Fruit fly (Drosophila melanogaster) whole organism, pupa: ENCODE results near the gene SPH93.

Source experiments
- CG10348 ChIP-seq: fragments of 200-800 bp; sonication (Bioruptor generic); IDR thresholded peaks from 2 replicates; pipeline ENCODE4 v1.3.6; 2022; ENCODE audit warnings: missing biosample characterization, missing genetic modification characterization
- CG13204 ChIP-seq: fragments of 200-800 bp; sonication (Bioruptor generic); optimal IDR thresholded peaks from 2 replicates; lab custom pipeline; 2018; ENCODE audit warnings: missing biosample characterization, mild to moderate bottlenecking, missing genetic modification characterization, moderate library complexity
- CG15710 ChIP-seq: fragments of 200-800 bp; sonication (Bioruptor generic); optimal IDR thresholded peaks from 2 replicates; lab custom pipeline; 2018; ENCODE audit warnings: missing biosample characterization, mild to moderate bottlenecking, missing genetic modification characterization, moderate library complexity
- CG9948 ChIP-seq: fragments of 200-800 bp; sonication (Bioruptor generic); optimal IDR thresholded peaks from 2 replicates; lab custom pipeline; 2018; ENCODE audit warnings: missing biosample characterization, mild to moderate bottlenecking, missing genetic modification characterization, moderate library complexity
- Pif1A ChIP-seq: fragments of 200-800 bp; sonication (Bioruptor generic); optimal IDR thresholded peaks from 3 replicates; lab custom pipeline; 2016; ENCODE audit warnings: missing biosample characterization, missing genetic modification characterization
- Pif1B ChIP-seq: fragments of 200-800 bp; sonication (Bioruptor generic); optimal IDR thresholded peaks from 3 replicates; lab custom pipeline; 2016; ENCODE audit warnings: missing biosample characterization, missing genetic modification characterization
- fd96Ca ChIP-seq: fragments of 200-800 bp; sonication (Bioruptor generic); IDR thresholded peaks from 3 replicates; pipeline ENCODE4 v1.3.6; 2022; ENCODE audit warnings: missing biosample characterization, missing genetic modification characterization
- gl ChIP-seq: fragments of 200-800 bp; sonication (Bioruptor generic); optimal IDR thresholded peaks from 2 replicates; lab custom pipeline; 2018; ENCODE audit warnings: missing biosample characterization, mild to moderate bottlenecking, missing genetic modification characterization
- rn ChIP-seq: fragments of 200-800 bp; sonication (Bioruptor generic); IDR thresholded peaks from 2 replicates; pipeline ENCODE4 v1.3.6; 2022; ENCODE audit warnings: missing biosample characterization, missing genetic modification characterization

DNA sequence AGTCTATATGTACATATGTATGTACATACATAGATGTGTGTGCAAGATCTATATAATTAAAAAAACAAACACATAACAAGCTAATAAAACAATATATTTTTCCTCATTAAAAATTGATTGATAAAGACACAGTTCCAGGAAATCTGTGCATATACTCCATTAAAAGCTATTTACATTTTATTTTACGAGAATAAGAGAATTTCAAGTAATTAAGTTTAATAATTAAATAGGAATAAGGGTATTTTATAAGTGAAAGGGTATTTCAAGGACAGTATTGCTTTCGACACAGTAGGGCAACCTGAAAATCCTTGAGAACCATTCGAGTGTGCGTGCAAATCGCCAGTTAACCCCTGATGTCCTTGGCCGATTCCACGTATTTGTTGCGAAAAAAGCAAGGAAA, 3.1 kb downstream of the SPH93 start, which contains the start of gene CG5050:
- TF ChIP-seq gl (tag; lab: Kevin White, UChicago): no peak
- no peak for TF ChIP-seq CG9948
- no peak for TF ChIP-seq CG15710 (tag; lab: Kevin White, UChicago)
- TF ChIP-seq rn (GFP tag; lab: Robert Waterston, UW): no peak
- no peak for TF ChIP-seq CG13204 (GFP tag; lab: Kevin White, UChicago)
- no peak for TF ChIP-seq Pif1B (GFP tag; lab: Kevin White, UChicago)
- TF ChIP-seq CG10348 (GFP tag; lab: Robert Waterston, UW): no peak
- no peak for TF ChIP-seq Pif1A (GFP tag; lab: Kevin White, UChicago)
- TF ChIP-seq fd96Ca (GFP tag; lab: Robert Waterston, UW): no peak
